Worm (Caenorhabditis elegans) whole organism, L3 larva: ENCODE data around the gene C23F12.3.

ENCODE experiments used
- egl-27 ChIP-seq: sonication (generic microtip); optimal IDR thresholded peaks from 4 replicates; lab custom pipeline; 2017; ENCODE audit warnings: missing biosample characterization, missing genetic modification reagents, missing genetic modification characterization
- nhr-237 ChIP-seq: fragments of 150-350 bp; optimal IDR thresholded peaks from 2 replicates; lab custom pipeline; 2014; ENCODE audit warnings: missing biosample characterization, missing genetic modification characterization
- pha-4 ChIP-seq: fragments of 150-350 bp; optimal IDR thresholded peaks from 2 replicates; lab custom pipeline; 2014; ENCODE audit warnings: missing biosample characterization, missing genetic modification reagents, missing genetic modification characterization
- pqm-1 ChIP-seq: fragments of 150-350 bp; optimal IDR thresholded peaks from 2 replicates; lab custom pipeline; 2017; ENCODE audit warnings: missing biosample characterization, missing genetic modification characterization, inconsistent platforms
- snpc-4 ChIP-seq: fragments of 150-350 bp; optimal IDR thresholded peaks from 2 replicates; lab custom pipeline; 2014; ENCODE audit warnings: missing biosample characterization, missing genetic modification characterization

DNA sequence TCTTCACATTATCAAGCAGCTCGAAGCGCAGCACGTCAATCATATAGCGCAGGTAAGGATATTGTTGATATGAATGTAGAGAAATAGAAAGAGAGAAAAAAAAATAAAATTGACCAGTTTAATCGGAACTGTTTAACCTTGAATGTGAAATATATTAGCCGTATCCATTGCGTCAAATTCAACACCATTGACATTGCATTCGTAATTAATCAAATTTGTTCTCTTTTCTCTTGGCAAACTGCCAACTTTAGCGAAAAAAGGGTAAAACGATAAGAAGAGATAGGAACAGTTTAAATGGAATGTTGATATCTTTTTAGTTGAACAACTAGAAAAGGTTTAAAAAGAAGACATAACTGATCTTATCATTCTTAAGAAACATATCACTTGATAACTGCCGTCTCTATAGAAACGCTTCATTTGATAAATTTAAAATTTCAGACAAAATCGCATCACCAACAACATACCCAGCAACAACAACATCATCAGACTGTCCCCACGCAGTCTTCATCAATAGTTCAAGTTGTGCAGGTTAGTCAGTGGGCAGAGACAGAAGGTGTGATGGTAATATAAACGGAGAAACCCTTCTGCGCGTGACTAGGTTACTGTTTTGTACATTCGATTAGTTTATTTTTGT, 12.3 kb downstream of the C23F12.3 start:
- TF ChIP-seq pha-4 (tag; lab: Kevin White, UChicago) (no peak), nhr-237 (tag; lab: Kevin White, UChicago) (no peak), pqm-1 (tag; lab: Kevin White, UChicago) (no peak), snpc-4 (no peak), egl-27 (tag; lab: Kevin White, UChicago) (no peak)
